Fruit fly (Drosophila melanogaster) Kc167 (cell line): ENCODE data around the gene CG16890.

Source experiments
- Myc ChIP-seq: fragments of >200 bp; optimal IDR thresholded peaks from 2 replicates; lab custom pipeline; 2017; ENCODE audit warnings: missing external identifiers
- h ChIP-seq: fragments of >200 bp; optimal IDR thresholded peaks from 3 replicates; lab custom pipeline; 2018; ENCODE audit warnings: missing external identifiers

DNA sequence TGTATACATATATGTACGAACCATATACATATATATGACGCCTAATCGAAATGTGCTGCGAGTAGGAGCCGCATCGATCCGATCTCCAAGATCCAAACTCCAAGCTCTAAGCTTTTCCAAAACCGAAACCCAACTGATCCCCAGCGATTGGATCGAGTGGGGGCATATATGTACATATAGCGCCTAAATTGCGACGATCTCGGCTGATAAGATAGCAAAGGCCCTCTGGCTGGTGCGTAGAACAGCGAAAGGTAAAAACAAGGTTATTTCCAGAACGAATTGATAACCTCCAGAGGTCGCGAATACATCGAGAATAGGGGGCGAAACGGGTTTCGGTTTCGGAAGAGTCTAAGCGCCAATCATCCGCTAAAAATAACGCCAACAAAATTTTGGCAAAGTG, 5.0 kb downstream of the CG16890 start:
- TF ChIP-seq Myc (lab: Kevin White, UChicago) (no peak), h (no peak)
